Fruit fly (Drosophila melanogaster) whole organism, embryonic: ENCODE results near the gene bsh.

Source experiments
- BEAF-32 ChIP-seq: fragments of 200-800 bp; sonication (Bioruptor generic); optimal IDR thresholded peaks from 3 replicates; lab custom pipeline; 2017; ENCODE audit warnings: missing biosample characterization, missing genetic modification characterization, mild to moderate bottlenecking, moderate library complexity, missing genetic modification reagents
- Blimp-1 ChIP-seq: fragments of 200-800 bp; sonication (Bioruptor generic); optimal IDR thresholded peaks from 3 replicates; lab custom pipeline; 2018; ENCODE audit warnings: missing biosample characterization, missing genetic modification characterization, mild to moderate bottlenecking, moderate library complexity, missing genetic modification reagents
- CG10321 ChIP-seq: fragments of 200-800 bp; sonication (Bioruptor generic); IDR thresholded peaks from 2 replicates; pipeline ENCODE4 v1.3.6; 2022; ENCODE audit warnings: missing biosample characterization, missing genetic modification characterization
- CG11695 ChIP-seq: fragments of 200-800 bp; sonication (Bioruptor generic); IDR thresholded peaks from 3 replicates; pipeline ENCODE4 v1.3.6; 2022; ENCODE audit warnings: missing biosample characterization, missing genetic modification characterization
- CG14860 ChIP-seq: fragments of 200-800 bp; sonication (Bioruptor generic); IDR thresholded peaks from 3 replicates; pipeline ENCODE4 v1.3.6; 2022; ENCODE audit warnings: missing biosample characterization, missing genetic modification characterization; ENCODE audit not compliant: partially characterized antibody
- CG15696 ChIP-seq: fragments of 200-800 bp; sonication (Bioruptor generic); optimal IDR thresholded peaks from 2 replicates; lab custom pipeline; 2019; ENCODE audit warnings: missing biosample characterization, mild to moderate bottlenecking, missing genetic modification characterization, moderate library complexity
- CG2712 ChIP-seq: fragments of 200-800 bp; optimal IDR thresholded peaks from 3 replicates; lab custom pipeline; 2019; ENCODE audit warnings: missing biosample characterization, mild to moderate bottlenecking, missing genetic modification characterization, moderate library complexity
- CG30403 ChIP-seq: fragments of 200-800 bp; sonication (Bioruptor generic); optimal IDR thresholded peaks from 3 replicates; lab custom pipeline; 2016; ENCODE audit warnings: missing biosample characterization, missing genetic modification characterization
- CG3281 ChIP-seq: fragments of 200-800 bp; sonication (Bioruptor generic); optimal IDR thresholded peaks from 3 replicates; lab custom pipeline; 2017; ENCODE audit warnings: missing biosample characterization, mild to moderate bottlenecking, missing genetic modification characterization
- CG34224 ChIP-seq: fragments of 200-800 bp; sonication (Bioruptor generic); IDR thresholded peaks from 3 replicates; pipeline ENCODE4 v1.3.6; 2022; ENCODE audit warnings: missing biosample characterization, missing genetic modification characterization; ENCODE audit not compliant: partially characterized antibody
- CG3995 ChIP-seq: fragments of 200-800 bp; sonication (Bioruptor generic); optimal IDR thresholded peaks from 3 replicates; lab custom pipeline; 2016; ENCODE audit warnings: missing biosample characterization, missing genetic modification characterization
- CG4328 ChIP-seq: fragments of 200-800 bp; sonication (Bioruptor generic); optimal IDR thresholded peaks from 3 replicates; lab custom pipeline; 2017; ENCODE audit warnings: missing biosample characterization, missing genetic modification reagents, missing genetic modification characterization
- CG8765 ChIP-seq: fragments of 200-800 bp; sonication (Bioruptor generic); IDR thresholded peaks from 2 replicates; pipeline ENCODE4 v1.3.6; 2022; ENCODE audit warnings: missing biosample characterization, missing genetic modification characterization
- CG9797 ChIP-seq: fragments of 200-800 bp; sonication (Bioruptor generic); optimal IDR thresholded peaks from 3 replicates; lab custom pipeline; 2018; ENCODE audit warnings: missing biosample characterization, mild to moderate bottlenecking, missing genetic modification characterization
- Camta ChIP-seq: fragments of 200-800 bp; sonication (Bioruptor generic); optimal IDR thresholded peaks from 2 replicates; lab custom pipeline; 2016; ENCODE audit warnings: missing biosample characterization, missing genetic modification characterization
- D19A ChIP-seq: fragments of 200-800 bp; optimal IDR thresholded peaks from 3 replicates; lab custom pipeline; 2019; ENCODE audit warnings: missing biosample characterization, mild to moderate bottlenecking, missing genetic modification characterization, moderate library complexity
- Drgx ChIP-seq: fragments of 200-800 bp; sonication (Bioruptor generic); IDR thresholded peaks from 2 replicates; pipeline ENCODE4 v1.3.6; 2022; ENCODE audit warnings: missing biosample characterization, missing genetic modification characterization
- H15 ChIP-seq: fragments of 200-800 bp; sonication (Bioruptor generic); IDR thresholded peaks from 3 replicates; pipeline ENCODE4 v1.3.6; 2022; ENCODE audit warnings: missing biosample characterization, missing genetic modification characterization
- HLHmδ ChIP-seq: fragments of 200-800 bp; sonication (Bioruptor generic); optimal IDR thresholded peaks from 2 replicates; lab custom pipeline; 2018; ENCODE audit warnings: missing biosample characterization, mild to moderate bottlenecking, missing genetic modification characterization, moderate library complexity
- Lhr ChIP-seq: fragments of 200-800 bp; sonication (Bioruptor generic); optimal IDR thresholded peaks from 3 replicates; lab custom pipeline; 2017; ENCODE audit warnings: mild to moderate bottlenecking, missing biosample characterization, missing genetic modification reagents, missing genetic modification characterization
- Usf ChIP-seq: fragments of 200-800 bp; sonication (Bioruptor generic); optimal IDR thresholded peaks from 2 replicates; lab custom pipeline; 2017; ENCODE audit warnings: missing genotype, missing biosample characterization, missing genetic modification characterization
- Vsx1 ChIP-seq: fragments of 200-800 bp; sonication (Bioruptor generic); optimal IDR thresholded peaks from 2 replicates; lab custom pipeline; 2017; ENCODE audit warnings: missing biosample characterization, mild to moderate bottlenecking, missing genetic modification characterization, missing genetic modification reagents
- Xbp1 ChIP-seq: fragments of 200-800 bp; sonication (Bioruptor generic); optimal IDR thresholded peaks from 3 replicates; lab custom pipeline; 2016; ENCODE audit warnings: missing biosample characterization, mild to moderate bottlenecking, missing genetic modification characterization
- Xrp1 ChIP-seq: fragments of 200-800 bp; sonication (Bioruptor generic); IDR thresholded peaks from 2 replicates; pipeline ENCODE4 v1.3.6; 2022; ENCODE audit warnings: missing biosample characterization, missing genetic modification characterization
- bowl ChIP-seq: fragments of 200-800 bp; sonication (Bioruptor generic); IDR thresholded peaks from 2 replicates; pipeline ENCODE4 v1.3.6; 2022; ENCODE audit warnings: missing biosample characterization, missing genetic modification characterization
- cas ChIP-seq: fragments of 200-800 bp; sonication (Bioruptor generic); IDR thresholded peaks from 2 replicates; pipeline ENCODE4 v1.3.6; 2022; ENCODE audit warnings: missing biosample characterization, missing genetic modification characterization
- chinmo ChIP-seq: fragments of 200-800 bp; sonication (Bioruptor generic); IDR thresholded peaks from 4 replicates; pipeline ENCODE4 v1.3.6; 2022; ENCODE audit warnings: missing biosample characterization, missing genetic modification characterization; ENCODE audit not compliant: partially characterized antibody
- ci ChIP-seq: fragments of 200-800 bp; sonication (Bioruptor generic); IDR thresholded peaks from 3 replicates; pipeline ENCODE4 v1.3.6; 2022; ENCODE audit warnings: missing biosample characterization, missing genetic modification characterization
- crc ChIP-seq: fragments of 200-800 bp; sonication (Bioruptor generic); optimal IDR thresholded peaks from 2 replicates; lab custom pipeline; 2016; ENCODE audit warnings: missing biosample characterization, missing genetic modification characterization
- dysf ChIP-seq: fragments of 200-800 bp; sonication (Bioruptor generic); IDR thresholded peaks from 3 replicates; pipeline ENCODE4 v1.3.6; 2022; ENCODE audit warnings: missing biosample characterization, missing genetic modification characterization
- en ChIP-seq: fragments of 200-800 bp; sonication (Bioruptor generic); optimal IDR thresholded peaks from 2 replicates; lab custom pipeline; 2016; ENCODE audit warnings: missing biosample characterization, missing genetic modification characterization
- hbn ChIP-seq: fragments of 200-800 bp; sonication (Bioruptor generic); IDR thresholded peaks from 2 replicates; pipeline ENCODE4 v1.3.6; 2022; ENCODE audit warnings: missing biosample characterization, missing genetic modification characterization; ENCODE audit not compliant: partially characterized antibody
- jigr1 ChIP-seq: fragments of 200-800 bp; sonication (Bioruptor generic); IDR thresholded peaks from 3 replicates; pipeline ENCODE4 v1.3.6; 2022; ENCODE audit warnings: missing biosample characterization, missing genetic modification characterization
- kni ChIP-seq: fragments of 200-800 bp; sonication (Bioruptor generic); optimal IDR thresholded peaks from 3 replicates; lab custom pipeline; 2017; ENCODE audit warnings: mild to moderate bottlenecking, missing biosample characterization, missing genetic modification reagents, missing genetic modification characterization
- odd ChIP-seq: fragments of 200-800 bp; sonication (Bioruptor generic); optimal IDR thresholded peaks from 2 replicates; lab custom pipeline; 2017; ENCODE audit warnings: missing biosample characterization, mild to moderate bottlenecking, missing genetic modification characterization
- onecut ChIP-seq: fragments of 200-800 bp; sonication (Bioruptor generic); IDR thresholded peaks from 2 replicates; pipeline ENCODE4 v1.3.6; 2022; ENCODE audit warnings: missing biosample characterization, missing genetic modification characterization
- pros ChIP-seq: fragments of 200-800 bp; sonication (Bioruptor generic); optimal IDR thresholded peaks from 3 replicates; lab custom pipeline; 2019; ENCODE audit warnings: missing biosample characterization, mild to moderate bottlenecking, missing genetic modification characterization, moderate library complexity
- pzg ChIP-seq: fragments of 200-800 bp; sonication (Bioruptor generic); optimal IDR thresholded peaks from 3 replicates; lab custom pipeline; 2018; ENCODE audit warnings: missing biosample characterization, mild to moderate bottlenecking, missing genetic modification characterization, moderate library complexity
- repo ChIP-seq: fragments of 200-800 bp; sonication (Bioruptor generic); optimal IDR thresholded peaks from 2 replicates; lab custom pipeline; 2016; ENCODE audit warnings: missing biosample characterization, missing genetic modification characterization
- sd ChIP-seq: fragments of 200-800 bp; sonication (Bioruptor generic); optimal IDR thresholded peaks from 3 replicates; lab custom pipeline; 2018; ENCODE audit warnings: missing biosample characterization, mild to moderate bottlenecking, missing genetic modification characterization, moderate library complexity
- stwl ChIP-seq: fragments of 200-800 bp; sonication (Bioruptor generic); optimal IDR thresholded peaks from 3 replicates; lab custom pipeline; 2018; ENCODE audit warnings: missing biosample characterization, mild to moderate bottlenecking, missing genetic modification characterization, moderate library complexity
- tup ChIP-seq: fragments of 200-800 bp; sonication (Bioruptor generic); optimal IDR thresholded peaks from 2 replicates; lab custom pipeline; 2016; ENCODE audit warnings: missing biosample characterization, mild to moderate bottlenecking, missing genetic modification characterization, moderate library complexity
- tx ChIP-seq: fragments of 200-800 bp; sonication (Bioruptor generic); optimal IDR thresholded peaks from 2 replicates; lab custom pipeline; 2016; ENCODE audit warnings: missing biosample characterization, missing genetic modification characterization
- usp ChIP-seq: fragments of >200 bp; optimal IDR thresholded peaks from 2 replicates; lab custom pipeline; 2017; ENCODE audit warnings: missing biosample characterization, missing genetic modification characterization
- zfh1 ChIP-seq: fragments of 200-800 bp; sonication (Bioruptor generic); IDR thresholded peaks from 3 replicates; pipeline ENCODE4 v1.3.6; 2022; ENCODE audit warnings: missing biosample characterization, missing genetic modification characterization

bsh gene

dm6 chr2L:19791321-19792281, 22.7 kb upstream of the bsh start, which contains the start of the genes CdGAPr and CG10466 (continued):
- TF ChIP-seq CG2712 (tag; lab: Kevin White, UChicago) (peak; percentile 49), CG15696 (no peak), HLHmδ (GFP tag; lab: Kevin White, UChicago) (peak; percentile 65), CG34224 (peak; percentile 14; the same call in 1 of the 3 replicates), Vsx1 (GFP tag; lab: Kevin White, UChicago) (peak; percentile 13), CG8765 (GFP tag; lab: Robert Waterston, UW) (no peak), CG3281 (GFP tag; lab: Kevin White, UChicago) (no peak), H15 (GFP tag; lab: Robert Waterston, UW) (no peak), CG10321 (GFP tag; lab: Robert Waterston, UW) (no peak), kni (GFP tag; lab: Kevin White, UChicago) (no peak)

dm6 chr2L:19790553-19791320, 21.9 kb upstream of the bsh start:
- TF ChIP-seq CG3995 (GFP tag; lab: Kevin White, UChicago) (no peak), hbn (no peak), bowl (GFP tag; lab: Robert Waterston, UW) (no peak), pzg (GFP tag; lab: Kevin White, UChicago) (peak; percentile 11), CG9797 (GFP tag; lab: Kevin White, UChicago) (no peak), Xbp1 (GFP tag; lab: Kevin White, UChicago) (no peak), dysf (GFP tag; lab: Robert Waterston, UW) (0 out of 3 replicates have a peak, but pooled peaks have one; percentile 6), crc (GFP tag; lab: Kevin White, UChicago) (no peak), CG4328 (GFP tag; lab: Kevin White, UChicago) (no peak), onecut (GFP tag; lab: Robert Waterston, UW) (0 out of 2 replicates have a peak, but pooled peaks have one; percentile 18), odd (GFP tag; lab: Kevin White, UChicago) (no peak), zfh1 (GFP tag; lab: Robert Waterston, UW) (0 out of 3 replicates have a peak, but pooled peaks have one; percentile 9), stwl (tag; lab: Kevin White, UChicago) (no peak), tx (GFP tag; lab: Kevin White, UChicago) (no peak), cas (no peak), D19A (tag; lab: Kevin White, UChicago) (peak; percentile 32), BEAF-32 (GFP tag; lab: Kevin White, UChicago) (no peak), Usf (GFP tag; lab: Kevin White, UChicago) (no peak), CG30403 (GFP tag; lab: Kevin White, UChicago) (peak; percentile 17), sd (tag; lab: Kevin White, UChicago) (peak; percentile 86), Xrp1 (GFP tag; lab: Robert Waterston, UW) (no peak), ci (GFP tag; lab: Robert Waterston, UW) (0 out of 3 replicates have a peak, but pooled peaks have one; percentile 32), usp (no peak), CG14860 (GFP tag; lab: Robert Waterston, UW) (no peak), Lhr (peak; percentile 49), Drgx (GFP tag; lab: Robert Waterston, UW) (no peak), pros (GFP tag; lab: Kevin White, UChicago) (peak; percentile 98), en (GFP tag; lab: Kevin White, UChicago) (no peak), jigr1 (GFP tag; lab: Robert Waterston, UW) (no peak), Camta (no peak), Blimp-1 (GFP tag; lab: Kevin White, UChicago) (no peak), chinmo (GFP tag; lab: Robert Waterston, UW) (0 out of 4 replicates have a peak, but pooled peaks have one; percentile 55), tup (GFP tag; lab: Kevin White, UChicago) (no peak), repo (GFP tag; lab: Kevin White, UChicago) (no peak), CG11695 (no peak)
